Worm (Caenorhabditis elegans) whole organism, mixed stage, embryonic: ENCODE data around the gene T03F6.3.

Source experiments
- bed-3 ChIP-seq: fragments of 200-800 bp; sonication (Bioruptor generic); optimal IDR thresholded peaks from 3 replicates; lab custom pipeline; 2018; ENCODE audit warnings: mild to moderate bottlenecking, missing genetic modification characterization, moderate library complexity, missing compliant biosample characterization
- ceh-39 ChIP-seq: fragments of 150-350 bp; optimal IDR thresholded peaks from 2 replicates; lab custom pipeline; 2014; ENCODE audit warnings: missing biosample characterization, missing genetic modification characterization
- ceh-83 ChIP-seq: fragments of 200-800 bp; sonication (Bioruptor generic); optimal IDR thresholded peaks from 2 replicates; lab custom pipeline; 2018; ENCODE audit warnings: mild to moderate bottlenecking, missing genetic modification characterization, missing compliant biosample characterization
- ces-1 ChIP-seq: fragments of 150-350 bp; optimal IDR thresholded peaks from 2 replicates; lab custom pipeline; 2014; ENCODE audit warnings: missing biosample characterization, missing genetic modification reagents, missing genetic modification characterization
- cnd-1 ChIP-seq: fragments of 200-800 bp; sonication (Bioruptor generic); optimal IDR thresholded peaks from 2 replicates; lab custom pipeline; 2018; ENCODE audit warnings: mild to moderate bottlenecking, missing genetic modification characterization, missing compliant biosample characterization
- drap-1 ChIP-seq: fragments of 200-800 bp; sonication (Bioruptor generic); optimal IDR thresholded peaks from 3 replicates; lab custom pipeline; 2018; ENCODE audit warnings: mild to moderate bottlenecking, missing genetic modification characterization, missing compliant biosample characterization
- elt-1 ChIP-seq: sonication (generic microtip); optimal IDR thresholded peaks from 2 replicates; lab custom pipeline; 2017; ENCODE audit warnings: missing genetic modification characterization, mild to moderate bottlenecking, missing compliant biosample characterization, antibody characterized with exemption, moderate library complexity, borderline replicate concordance; ENCODE audit not compliant: insufficient read depth
- elt-3 ChIP-seq: fragments of 150-350 bp; optimal IDR thresholded peaks from 2 replicates; lab custom pipeline; 2014; ENCODE audit warnings: missing biosample characterization, missing genetic modification characterization
- flh-1 ChIP-seq: fragments of 200-800 bp; sonication (Bioruptor generic); optimal IDR thresholded peaks from 2 replicates; lab custom pipeline; 2018; ENCODE audit warnings: mild to moderate bottlenecking, missing genetic modification characterization, moderate library complexity, missing compliant biosample characterization
- ham-2 ChIP-seq: fragments of 200-800 bp; sonication (Bioruptor generic); optimal IDR thresholded peaks from 2 replicates; lab custom pipeline; 2018; ENCODE audit warnings: mild to moderate bottlenecking, missing genetic modification characterization, missing compliant biosample characterization
- hlh-1 ChIP-seq: fragments of 150-350 bp; optimal IDR thresholded peaks from 2 replicates; lab custom pipeline; 2014; ENCODE audit warnings: missing biosample characterization, missing genetic modification reagents, missing genetic modification characterization
- lin-32 ChIP-seq: fragments of 200-800 bp; sonication (Bioruptor generic); optimal IDR thresholded peaks from 2 replicates; lab custom pipeline; 2018; ENCODE audit warnings: mild to moderate bottlenecking, missing genetic modification characterization, missing compliant biosample characterization
- mab-5 ChIP-seq: fragments of 150-350 bp; optimal IDR thresholded peaks from 2 replicates; lab custom pipeline; 2014; ENCODE audit warnings: missing biosample characterization, missing genetic modification characterization
- mls-2 ChIP-seq: sonication (generic microtip); optimal IDR thresholded peaks from 2 replicates; lab custom pipeline; 2016; ENCODE audit warnings: mild to moderate bottlenecking, missing genetic modification characterization, moderate library complexity, missing compliant biosample characterization
- nhr-12 ChIP-seq: fragments of 150-350 bp; optimal IDR thresholded peaks from 2 replicates; lab custom pipeline; 2014; ENCODE audit warnings: missing biosample characterization, missing genetic modification characterization
- nhr-2 ChIP-seq: fragments of 150-350 bp; optimal IDR thresholded peaks from 2 replicates; lab custom pipeline; 2014; ENCODE audit warnings: missing biosample characterization, missing genetic modification characterization
- nhr-237 ChIP-seq: fragments of 150-350 bp; optimal IDR thresholded peaks from 2 replicates; lab custom pipeline; 2014; ENCODE audit warnings: missing biosample characterization, missing genetic modification characterization
- nhr-28 ChIP-seq: fragments of 150-350 bp; optimal IDR thresholded peaks from 2 replicates; lab custom pipeline; 2014; ENCODE audit warnings: missing biosample characterization, missing genetic modification characterization
- nhr-76 ChIP-seq: sonication (generic microtip); optimal IDR thresholded peaks from 2 replicates; lab custom pipeline; 2017; ENCODE audit warnings: missing biosample characterization, missing genetic modification characterization
- sem-2 ChIP-seq: fragments of 200-800 bp; sonication (Bioruptor generic); optimal IDR thresholded peaks from 2 replicates; lab custom pipeline; 2018; ENCODE audit warnings: mild to moderate bottlenecking, missing genetic modification characterization, missing compliant biosample characterization
- snpc-4 ChIP-seq: fragments of 150-350 bp; optimal IDR thresholded peaks from 2 replicates; lab custom pipeline; 2014; ENCODE audit warnings: missing biosample characterization, missing genetic modification characterization
- sptf-1 ChIP-seq: sonication (generic microtip); optimal IDR thresholded peaks from 2 replicates; lab custom pipeline; 2017; ENCODE audit warnings: mild to moderate bottlenecking, missing genetic modification characterization, moderate library complexity, missing compliant biosample characterization
- tbx-8 ChIP-seq: fragments of 200-800 bp; sonication (Bioruptor generic); optimal IDR thresholded peaks from 2 replicates; lab custom pipeline; 2018; ENCODE audit warnings: mild to moderate bottlenecking, missing genetic modification characterization, moderate library complexity, missing compliant biosample characterization
- unc-120 ChIP-seq: sonication (generic microtip); optimal IDR thresholded peaks from 2 replicates; lab custom pipeline; 2017; ENCODE audit warnings: missing genetic modification characterization, missing compliant biosample characterization; ENCODE audit not compliant: poor library complexity, severe bottlenecking
- unc-39 ChIP-seq: fragments of 150-350 bp; optimal IDR thresholded peaks from 2 replicates; lab custom pipeline; 2014; ENCODE audit warnings: missing biosample characterization, missing genetic modification characterization
- unc-62 ChIP-seq: fragments of 150-350 bp; optimal IDR thresholded peaks from 2 replicates; lab custom pipeline; 2014; ENCODE audit warnings: missing biosample characterization, missing genetic modification reagents, missing genetic modification characterization
- zip-8 ChIP-seq: fragments of 150-350 bp; optimal IDR thresholded peaks from 2 replicates; lab custom pipeline; 2014; ENCODE audit warnings: missing biosample characterization, missing genetic modification characterization
- ztf-11 ChIP-seq: fragments of 150-350 bp; optimal IDR thresholded peaks from 2 replicates; lab custom pipeline; 2014; ENCODE audit warnings: missing biosample characterization, missing genetic modification characterization

The T03F6.3 gene

ce11 chrIII:13343117-13343516 lies 46.1 kb upstream of the T03F6.3 start, which contains the start of gene ife-1:
ife-1 (plus strand) TSS chrIII:13343417.
- TF ChIP-seq snpc-4 (tag; lab: Kevin White, UChicago) (no peak), sptf-1 (no peak), nhr-76 (tag; lab: Kevin White, UChicago) (no peak), ceh-39 (tag; lab: Kevin White, UChicago) (no peak), cnd-1 (tag; lab: Kevin White, UChicago) (no peak), mab-5 (tag; lab: Kevin White, UChicago) (no peak), flh-1 (no peak), unc-120 (tag; lab: Kevin White, UChicago) (no peak), bed-3 (GFP tag; lab: Kevin White, UChicago) (no peak), nhr-237 (no peak), unc-62 (GFP tag; lab: Kevin White, UChicago) (no peak), elt-1 (tag; lab: Kevin White, UChicago) (no peak), zip-8 (tag; lab: Kevin White, UChicago) (no peak)

- TF ChIP-seq ces-1 = no peak
- no peak for TF ChIP-seq ceh-39 (tag; lab: Kevin White, UChicago)
- TF ChIP-seq mab-5 (tag; lab: Kevin White, UChicago) = no peak
- no peak for TF ChIP-seq elt-3 (tag; lab: Kevin White, UChicago)
- TF ChIP-seq nhr-28 (tag; lab: Kevin White, UChicago) = no peak
These were observed 45.5 kb upstream of the T03F6.3 start for ce11 chrIII:13343562-13344139.

ce11 chrIII:13344538-13345136 lies 44.6 kb upstream of the T03F6.3 start, which contains the start of gene acaa-2:
acaa-2 (plus strand) TSS chrIII:13344937.
- TF ChIP-seq mls-2 (tag; lab: Kevin White, UChicago) (no peak), tbx-8 (GFP tag; lab: Kevin White, UChicago) (no peak), sem-2 (GFP tag; lab: Kevin White, UChicago) (no peak), hlh-1 (no peak), sptf-1 (no peak), nhr-28 (tag; lab: Kevin White, UChicago) (peak; percentile 16), ham-2 (GFP tag; lab: Kevin White, UChicago) (no peak), ztf-11 (tag; lab: Kevin White, UChicago) (no peak), elt-3 (tag; lab: Kevin White, UChicago) (no peak), mab-5 (tag; lab: Kevin White, UChicago) (no peak), bed-3 (GFP tag; lab: Kevin White, UChicago) (no peak), nhr-2 (tag; lab: Kevin White, UChicago) (no peak), nhr-237 (peak; percentile 5), ceh-83 (GFP tag; lab: Kevin White, UChicago) (no peak), flh-1 (no peak), nhr-76 (tag; lab: Kevin White, UChicago) (no peak)
- TF ChIP-seq, all 35 proteins: peak for 2

- TF ChIP-seq unc-62 (GFP tag; lab: Kevin White, UChicago) = no peak
- no peak for TF ChIP-seq sptf-1
- TF ChIP-seq nhr-12 (tag; lab: Kevin White, UChicago) = no peak
- TF ChIP-seq nhr-76 (tag; lab: Kevin White, UChicago) = no peak
- no peak for TF ChIP-seq lin-32
- no peak for TF ChIP-seq bed-3 (GFP tag; lab: Kevin White, UChicago)
- no peak for TF ChIP-seq drap-1 (GFP tag; lab: Kevin White, UChicago)
- TF ChIP-seq ham-2 (GFP tag; lab: Kevin White, UChicago) = no peak
- no peak for TF ChIP-seq ztf-11 (tag; lab: Kevin White, UChicago)
- TF ChIP-seq elt-1 (tag; lab: Kevin White, UChicago) = no peak
- no peak for TF ChIP-seq elt-3 (tag; lab: Kevin White, UChicago)
- no peak for TF ChIP-seq nhr-2 (tag; lab: Kevin White, UChicago)
- no peak for TF ChIP-seq snpc-4 (tag; lab: Kevin White, UChicago)
- TF ChIP-seq unc-39 (tag; lab: Kevin White, UChicago) = no peak
- TF ChIP-seq cnd-1 (tag; lab: Kevin White, UChicago) = no peak
- TF ChIP-seq nhr-28 (tag; lab: Kevin White, UChicago) = no peak
- no peak for TF ChIP-seq mls-2 (tag; lab: Kevin White, UChicago)
- TF ChIP-seq, all 35 proteins: peak for 0
These were observed 42.4 kb upstream of the T03F6.3 start, which contains the start of gene mtm-6 for ce11 chrIII:13346785-13347184. mtm-6 (plus strand) TSS chrIII:13347085.
